Fruit fly (Drosophila melanogaster): Measurements from ENCODE around the gene Pdp1.

DNA sequence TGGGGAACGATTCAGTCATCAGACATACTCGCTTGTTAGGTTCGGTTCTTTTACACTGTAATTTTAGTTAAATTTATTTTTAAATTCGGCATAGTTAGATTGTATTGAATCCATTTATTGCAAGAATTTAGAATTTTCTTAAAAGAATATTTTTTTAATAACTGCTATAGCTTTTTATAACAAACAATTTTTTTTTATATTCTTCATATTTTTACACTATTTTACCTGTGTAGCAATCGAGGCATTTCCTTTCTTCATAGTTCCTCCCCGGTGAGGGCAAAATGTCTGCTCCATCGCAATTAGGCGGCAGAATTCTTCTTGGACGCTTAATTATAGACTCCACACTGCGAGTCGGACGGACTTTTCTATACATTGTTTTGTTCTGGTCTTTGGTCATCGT lies 23.4 kb upstream of the Pdp1 start:
- TF ChIP-seq lab (GFP tag; optimal IDR thresholded peaks at IDR 0.05) (no peak), klu (GFP tag; IDR thresholded peaks at IDR 0.05) (no peak), CG34422 (GFP tag; IDR thresholded peaks at IDR 0.05) (no peak), z (GFP tag; IDR thresholded peaks at IDR 0.05) (no peak), Eip74EF (GFP tag; optimal IDR thresholded peaks at IDR 0.05) (no peak), Bdp1 (GFP tag; optimal IDR thresholded peaks at IDR 0.05) (no peak), run (tag; optimal IDR thresholded peaks at IDR 0.05) (no peak), CG6854 (GFP tag; optimal IDR thresholded peaks at IDR 0.05) (no peak), bowl (GFP tag; IDR thresholded peaks at IDR 0.05) (no peak)
